Worm (Caenorhabditis elegans): ENCODE measurements around the gene taf-12.

ce11 chrIII:11917525-11917924 is 48.4 kb upstream of the taf-12 start:
- TF ChIP-seq him-1 (tag; optimal IDR thresholded peaks at IDR 0.05): no peak
- no peak for TF ChIP-seq dao-5 (tag; optimal IDR thresholded peaks at IDR 0.05)
